Worm (Caenorhabditis elegans) whole organism, late embryonic: Measurements from ENCODE around the gene nhr-221.

Experiments used
- F13H6.1 ChIP-seq: sonication (generic microtip); optimal IDR thresholded peaks from 2 replicates; lab custom pipeline; 2016; ENCODE audit warnings: missing genetic modification characterization, missing compliant biosample characterization
- Y22D7AL.16 ChIP-seq: sonication (generic microtip); optimal IDR thresholded peaks from 2 replicates; lab custom pipeline; 2016; ENCODE audit warnings: missing genetic modification characterization, missing compliant biosample characterization
- ama-1 ChIP-seq: fragments of 150-350 bp; optimal IDR thresholded peaks from 2 replicates; lab custom pipeline; 2014
- ceh-14 ChIP-seq: sonication (generic microtip); optimal IDR thresholded peaks from 2 replicates; lab custom pipeline; 2016; ENCODE audit warnings: missing genotype, missing genetic modification characterization, missing compliant biosample characterization
- ceh-31 ChIP-seq: sonication (generic microtip); optimal IDR thresholded peaks from 2 replicates; lab custom pipeline; 2016; ENCODE audit warnings: missing genetic modification characterization, missing compliant biosample characterization
- ceh-34 ChIP-seq: sonication (generic microtip); optimal IDR thresholded peaks from 2 replicates; lab custom pipeline; 2016; ENCODE audit warnings: mild to moderate bottlenecking, missing genetic modification characterization, missing compliant biosample characterization
- ceh-45 ChIP-seq: fragments of 200-800 bp; sonication (Bioruptor generic); IDR thresholded peaks from 2 replicates; pipeline ENCODE4 v1.3.6; 2022; ENCODE audit warnings: missing genetic modification reagents, missing genetic modification characterization, missing compliant biosample characterization
- che-1 ChIP-seq: sonication (generic microtip); optimal IDR thresholded peaks from 2 replicates; lab custom pipeline; 2016; ENCODE audit warnings: mild to moderate bottlenecking, missing genetic modification characterization, missing compliant biosample characterization
- dve-1 ChIP-seq: sonication (generic microtip); optimal IDR thresholded peaks from 2 replicates; lab custom pipeline; 2017; ENCODE audit warnings: antibody characterized with exemption, mild to moderate bottlenecking, missing genetic modification characterization, missing compliant biosample characterization
- elt-2 ChIP-seq: sonication (generic microtip); optimal IDR thresholded peaks from 2 replicates; lab custom pipeline; 2016; ENCODE audit warnings: missing genetic modification reagents, missing genetic modification characterization, missing compliant biosample characterization
- elt-4 ChIP-seq: sonication (generic microtip); optimal IDR thresholded peaks from 2 replicates; lab custom pipeline; 2016; ENCODE audit warnings: missing genetic modification characterization, missing compliant biosample characterization
- ets-4 ChIP-seq: sonication (generic microtip); optimal IDR thresholded peaks from 2 replicates; lab custom pipeline; 2016; ENCODE audit warnings: missing genetic modification characterization, missing compliant biosample characterization
- fax-1 ChIP-seq: sonication (generic microtip); optimal IDR thresholded peaks from 2 replicates; lab custom pipeline; 2016; ENCODE audit warnings: missing genotype, missing genetic modification characterization, missing compliant biosample characterization
- fkh-6 ChIP-seq: sonication (generic microtip); optimal IDR thresholded peaks from 2 replicates; lab custom pipeline; 2016; ENCODE audit warnings: missing genetic modification characterization, missing compliant biosample characterization
- hlh-15 ChIP-seq: sonication (generic microtip); optimal IDR thresholded peaks from 2 replicates; lab custom pipeline; 2016; ENCODE audit warnings: missing genetic modification characterization, missing compliant biosample characterization
- hlh-6 ChIP-seq: sonication (generic microtip); optimal IDR thresholded peaks from 2 replicates; lab custom pipeline; 2016; ENCODE audit warnings: missing genotype, missing genetic modification characterization, missing compliant biosample characterization
- lim-6 ChIP-seq: sonication (generic microtip); optimal IDR thresholded peaks from 2 replicates; lab custom pipeline; 2016; ENCODE audit warnings: missing genetic modification characterization, missing compliant biosample characterization
- lin-11 ChIP-seq: fragments of 200-800 bp; sonication (Bioruptor generic); optimal IDR thresholded peaks from 2 replicates; lab custom pipeline; 2018; ENCODE audit warnings: mild to moderate bottlenecking, missing genetic modification characterization, missing compliant biosample characterization
- madf-2 ChIP-seq: sonication (generic microtip); optimal IDR thresholded peaks from 2 replicates; lab custom pipeline; 2017; ENCODE audit warnings: missing genetic modification characterization, missing compliant biosample characterization
- nfya-1 ChIP-seq: sonication (generic microtip); optimal IDR thresholded peaks from 2 replicates; lab custom pipeline; 2017; ENCODE audit warnings: missing genetic modification characterization, mild to moderate bottlenecking, missing compliant biosample characterization, antibody characterized with exemption, moderate library complexity
- odd-2 ChIP-seq: sonication (generic microtip); optimal IDR thresholded peaks from 2 replicates; lab custom pipeline; 2017; ENCODE audit warnings: antibody characterized with exemption, mild to moderate bottlenecking, missing genetic modification characterization, missing compliant biosample characterization
- pat-9 ChIP-seq: fragments of 200-800 bp; sonication (Bioruptor generic); optimal IDR thresholded peaks from 2 replicates; lab custom pipeline; 2018; ENCODE audit warnings: mild to moderate bottlenecking, missing genetic modification characterization, moderate library complexity, missing compliant biosample characterization
- pax-1 ChIP-seq: fragments of 150-350 bp; optimal IDR thresholded peaks from 2 replicates; lab custom pipeline; 2014; ENCODE audit warnings: missing biosample characterization, missing genetic modification characterization
- pha-2 ChIP-seq: sonication (generic microtip); optimal IDR thresholded peaks from 2 replicates; lab custom pipeline; 2017; ENCODE audit warnings: mild to moderate bottlenecking, missing genetic modification characterization, missing compliant biosample characterization
- pha-4 ChIP-seq: fragments of 150-350 bp; optimal IDR thresholded peaks from 2 replicates; lab custom pipeline; 2018; ENCODE audit warnings: missing biosample characterization, missing genetic modification reagents, missing genetic modification characterization
- pqm-1 ChIP-seq: sonication (generic microtip); optimal IDR thresholded peaks from 2 replicates; lab custom pipeline; 2016; ENCODE audit warnings: missing genetic modification characterization, missing compliant biosample characterization
- pros-1 ChIP-seq: fragments of 150-350 bp; optimal IDR thresholded peaks from 2 replicates; lab custom pipeline; 2014; ENCODE audit warnings: missing biosample characterization, missing genetic modification reagents, missing genetic modification characterization
- ref-2 ChIP-seq: sonication (generic microtip); optimal IDR thresholded peaks from 2 replicates; lab custom pipeline; 2016; ENCODE audit warnings: missing genetic modification characterization, missing compliant biosample characterization
- sox-2 ChIP-seq: fragments of 200-800 bp; sonication (Bioruptor generic); IDR thresholded peaks from 2 replicates; pipeline ENCODE4 v1.3.6; 2022; ENCODE audit warnings: missing genetic modification reagents, missing genetic modification characterization, missing compliant biosample characterization
- syd-9 ChIP-seq: sonication (generic microtip); optimal IDR thresholded peaks from 2 replicates; lab custom pipeline; 2016; ENCODE audit warnings: mild to moderate bottlenecking, missing genetic modification characterization, moderate library complexity, missing compliant biosample characterization
- ttx-3 ChIP-seq: sonication (generic microtip); optimal IDR thresholded peaks from 2 replicates; lab custom pipeline; 2016; ENCODE audit warnings: missing genetic modification reagents, missing genetic modification characterization, missing compliant biosample characterization
- unc-3 ChIP-seq, 2 experiments: fragments of 200-800 bp in 1 of 2; sonication (Bioruptor generic) in 1 of 2; sonication (generic microtip) in 1 of 2; conservative IDR thresholded peaks in 1 of 2; optimal IDR thresholded peaks in 1 of 2; 2 replicates each; pipeline versions ENCODE4 v1.3.6 to Lab custom; 2016 to 2022; ENCODE audit warnings: missing compliant biosample characterization in 2 of 2, missing genetic modification characterization in 2 of 2, missing genetic modification reagents in 1 of 2
- unc-86 ChIP-seq: sonication (generic microtip); optimal IDR thresholded peaks from 2 replicates; lab custom pipeline; 2016; ENCODE audit warnings: missing genetic modification characterization, missing compliant biosample characterization

The nhr-221 gene

DNA sequence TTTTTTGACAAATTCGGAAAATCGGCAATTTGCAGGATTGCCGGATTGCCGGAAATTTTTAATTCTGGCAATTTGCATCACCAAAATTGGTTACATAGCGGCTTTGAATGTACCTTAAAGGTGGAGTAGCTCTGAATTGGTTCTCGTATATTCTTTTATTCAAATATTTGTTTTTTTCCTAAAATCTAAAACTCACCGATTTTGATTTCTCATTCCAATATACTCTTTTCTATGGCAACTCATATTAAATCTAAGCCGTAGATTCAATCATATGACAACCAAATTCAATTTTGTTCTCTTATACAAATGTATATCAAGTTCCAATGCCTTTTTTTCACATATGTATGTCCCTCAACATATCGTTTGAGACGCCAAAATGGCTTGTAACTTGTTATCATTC, 14.4 kb upstream of the nhr-221 start, which contains the start of gene sri-21:
Gene sri-21, plus strand, starts transcription at position 301 of the 400 bp plus-strand sequence.
- no peak for TF ChIP-seq ref-2
- no peak for TF ChIP-seq F13H6.1 (tag; lab: Kevin White, UChicago)
- no peak for TF ChIP-seq ceh-14 (tag; lab: Kevin White, UChicago)
- no peak for TF ChIP-seq dve-1 (tag; lab: Kevin White, UChicago)
- no peak for TF ChIP-seq pat-9 (tag; lab: Kevin White, UChicago)
- TF ChIP-seq hlh-15 (tag; lab: Kevin White, UChicago) = no peak
- no peak for TF ChIP-seq syd-9
- TF ChIP-seq ceh-34 (tag; lab: Kevin White, UChicago) = no peak
- TF ChIP-seq ceh-45 (GFP tag; lab: Robert Waterston, UW) = no peak

DNA sequence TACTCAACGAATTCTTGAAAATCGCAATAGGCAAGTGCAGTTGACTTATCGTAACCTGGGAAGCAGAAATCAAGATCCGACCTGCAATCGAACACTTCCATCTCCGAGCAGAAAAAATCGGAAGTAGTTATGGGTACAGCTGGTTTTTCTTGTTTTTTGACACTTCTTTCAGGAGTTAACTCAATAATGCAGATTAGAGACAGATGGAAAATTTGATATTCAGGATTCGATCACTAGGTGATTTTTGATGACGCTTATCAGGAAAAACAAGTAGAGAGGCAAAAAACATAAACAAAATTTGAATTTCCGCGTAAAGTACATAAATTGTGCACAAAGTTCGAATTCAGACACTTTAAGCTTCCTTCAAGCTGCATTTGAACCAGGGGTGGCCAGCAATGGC, 13.6 kb upstream of the nhr-221 start, which contains the start of gene srw-130:
Gene srw-130, minus strand, starts transcription at position 101 of the 400 bp plus-strand sequence.
- TF ChIP-seq elt-4 = no peak
- no peak for TF ChIP-seq odd-2 (tag; lab: Kevin White, UChicago)
- TF ChIP-seq ets-4 (tag; lab: Kevin White, UChicago) = no peak
- TF ChIP-seq madf-2 (tag; lab: Kevin White, UChicago) = no peak
- TF ChIP-seq pqm-1 (tag; lab: Kevin White, UChicago) = no peak
- TF ChIP-seq pha-2 (tag; lab: Kevin White, UChicago) = no peak
- no peak for TF ChIP-seq pax-1 (tag; lab: Kevin White, UChicago)
- TF ChIP-seq pat-9 (tag; lab: Kevin White, UChicago) = no peak
- TF ChIP-seq sox-2 (GFP tag; lab: Robert Waterston, UW) = no peak
- TF ChIP-seq Y22D7AL.16 = no peak
- TF ChIP-seq unc-3 (GFP tag; conservative IDR thresholded peaks at IDR 0.05; lab: Robert Waterston, UW) = no peak
- no peak for TF ChIP-seq unc-3 (tag; optimal IDR thresholded peaks at IDR 0.05; lab: Kevin White, UChicago)
- no peak for TF ChIP-seq hlh-6
- TF ChIP-seq ceh-34 (tag; lab: Kevin White, UChicago) = no peak
- TF ChIP-seq ttx-3 (tag; lab: Kevin White, UChicago) = no peak
- TF ChIP-seq fax-1 (tag; lab: Kevin White, UChicago) = no peak
- TF ChIP-seq lim-6 (tag; lab: Kevin White, UChicago) = no peak
- TF ChIP-seq ceh-31 = no peak
- TF ChIP-seq ama-1 (lab: Kevin White, UChicago) = no peak
- no peak for TF ChIP-seq ceh-14 (tag; lab: Kevin White, UChicago)
- TF ChIP-seq hlh-15 (tag; lab: Kevin White, UChicago) = no peak

DNA sequence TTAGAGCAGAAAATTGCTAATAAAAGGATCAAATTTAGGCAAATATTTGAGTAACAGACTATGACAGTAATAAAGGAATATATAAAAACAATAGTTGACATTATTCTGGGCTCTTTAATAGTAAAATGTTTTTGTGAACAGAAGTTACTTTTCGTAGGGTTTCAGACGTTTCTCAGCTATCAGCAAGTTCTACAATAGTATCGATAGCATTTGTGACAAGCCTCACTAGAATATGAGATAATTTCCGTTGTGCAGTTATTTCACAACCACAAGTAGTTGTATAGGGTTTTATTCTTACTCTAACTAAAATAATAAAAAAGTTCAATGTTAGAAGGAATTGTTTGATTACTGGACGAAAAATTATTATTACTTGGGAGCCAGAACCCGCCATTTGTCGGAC, 11.4 kb upstream of the nhr-221 start, which contains the start of gene srbc-68:
Gene srbc-68, minus strand, starts transcription at position 101 of the 400 bp plus-strand sequence.
- TF ChIP-seq pax-1 (tag; lab: Kevin White, UChicago) (no peak), lin-11 (no peak), ceh-34 (tag; lab: Kevin White, UChicago) (no peak), fkh-6 (tag; lab: Kevin White, UChicago) (no peak), hlh-6 (no peak), pha-4 (tag; lab: Kevin White, UChicago) (no peak), ets-4 (tag; lab: Kevin White, UChicago) (no peak), pros-1 (tag; lab: Kevin White, UChicago) (no peak), unc-3 (GFP tag; conservative IDR thresholded peaks at IDR 0.05; lab: Robert Waterston, UW) (no peak), unc-3 (tag; optimal IDR thresholded peaks at IDR 0.05; lab: Kevin White, UChicago) (no peak), unc-86 (tag; lab: Kevin White, UChicago) (no peak)

DNA sequence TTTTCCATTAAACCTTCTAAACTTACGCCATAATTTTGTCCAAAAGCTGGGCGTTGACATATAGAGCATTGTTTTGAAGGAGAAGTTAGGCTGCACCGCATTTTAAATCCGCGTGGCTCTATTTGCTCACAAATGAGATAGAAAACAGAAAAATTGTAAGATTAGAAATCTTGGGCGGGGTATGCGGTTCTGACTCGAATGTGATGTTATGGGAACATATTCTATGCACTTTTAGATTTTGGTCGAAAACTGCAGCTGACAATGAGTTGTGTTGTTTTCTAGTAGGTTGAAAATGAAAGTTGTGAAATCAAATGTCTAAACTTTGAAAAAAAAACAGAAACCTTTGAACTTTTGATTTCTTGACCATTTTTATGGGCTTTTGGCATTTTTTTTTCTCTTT, 8.2 kb upstream of the nhr-221 start, which contains the start of gene nhr-222:
Gene nhr-222, minus strand, starts transcription at position 101 of the 400 bp plus-strand sequence.
- TF ChIP-seq elt-4 (no peak), elt-2 (no peak), hlh-6 (no peak), F13H6.1 (tag; lab: Kevin White, UChicago) (no peak), che-1 (tag; lab: Kevin White, UChicago) (no peak), lin-11 (no peak), fkh-6 (tag; lab: Kevin White, UChicago) (no peak), nfya-1 (tag; lab: Kevin White, UChicago) (no peak), ceh-45 (GFP tag; lab: Robert Waterston, UW) (no peak)
- TF ChIP-seq, all 69 proteins: peak for 0
